Fruit fly (Drosophila melanogaster): Measurements from ENCODE around the gene CG17560.
A peak's percentile ranks its signal among the peaks of the same experiment; 100 is the strongest.

The CG17560 gene

DNA sequence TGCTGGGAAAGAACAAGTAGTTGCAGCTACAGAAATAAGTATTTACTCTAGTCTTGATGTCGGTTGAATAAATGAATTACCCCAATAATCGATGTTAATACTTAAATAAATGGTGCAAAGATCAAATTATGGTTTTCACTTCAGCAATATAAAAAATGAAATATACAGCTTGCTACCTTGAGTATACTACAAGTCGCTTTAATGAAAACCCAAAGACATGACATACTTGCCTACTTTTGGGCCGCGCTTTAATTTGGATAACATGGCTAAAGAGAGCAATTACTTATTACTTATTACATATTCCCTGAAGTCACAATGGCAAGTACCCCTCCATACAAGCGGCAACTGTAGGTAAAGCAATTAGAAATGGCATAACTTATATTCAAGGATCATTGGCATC lies 6.5 kb upstream of the CG17560 start:
- TF ChIP-seq CG2712 (tag; optimal IDR thresholded peaks at IDR 0.05) (peak; percentile 33), CG16813 (GFP tag; IDR thresholded peaks at IDR 0.05; ENCODE audit: partially characterized antibody) (no peak)

DNA sequence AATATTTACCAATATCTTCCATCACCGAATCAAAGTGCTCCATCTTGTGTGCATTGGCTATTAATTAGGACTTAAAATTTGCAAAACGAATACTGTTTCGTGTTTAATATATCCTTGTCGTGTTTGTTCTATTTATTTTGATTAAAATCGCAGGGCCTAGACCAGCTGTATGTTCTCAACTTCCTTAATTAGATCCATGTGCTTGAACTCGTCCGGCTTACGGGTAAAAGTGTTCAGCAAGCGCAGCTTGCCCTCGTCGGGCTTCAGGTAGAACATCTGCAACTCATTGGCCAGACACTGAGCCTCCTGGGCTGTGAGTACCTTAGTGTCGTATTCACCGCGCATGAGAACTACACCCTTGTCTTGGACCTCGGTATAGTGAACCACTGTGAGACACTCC lies 4.5 kb upstream of the CG17560 start, which contains the start of gene CG12783:
Gene CG12783 (minus strand): TSS at position 101 of the 400 bp plus-strand sequence.
- TF ChIP-seq TFAM (GFP tag; optimal IDR thresholded peaks at IDR 0.05) (no peak), Nf-YB (GFP tag; optimal IDR thresholded peaks at IDR 0.05) (no peak), CG32532 (GFP tag; IDR thresholded peaks at IDR 0.05) (no peak), CG6175 (GFP tag; IDR thresholded peaks at IDR 0.05) (no peak), slp2 (GFP tag; optimal IDR thresholded peaks at IDR 0.05) (no peak), CG18476 (GFP tag; optimal IDR thresholded peaks at IDR 0.05) (no peak), CG13775 (GFP tag; optimal IDR thresholded peaks at IDR 0.05) (no peak), vvl (GFP tag; IDR thresholded peaks at IDR 0.05) (no peak), Optix (GFP tag; IDR thresholded peaks at IDR 0.05) (no peak), Asciz (GFP tag; optimal IDR thresholded peaks at IDR 0.05) (no peak), dmrt11E (tag; optimal IDR thresholded peaks at IDR 0.05) (no peak), CG17359 (tag; optimal IDR thresholded peaks at IDR 0.05) (no peak), Mad (GFP tag; optimal IDR thresholded peaks at IDR 0.05) (no peak)

DNA sequence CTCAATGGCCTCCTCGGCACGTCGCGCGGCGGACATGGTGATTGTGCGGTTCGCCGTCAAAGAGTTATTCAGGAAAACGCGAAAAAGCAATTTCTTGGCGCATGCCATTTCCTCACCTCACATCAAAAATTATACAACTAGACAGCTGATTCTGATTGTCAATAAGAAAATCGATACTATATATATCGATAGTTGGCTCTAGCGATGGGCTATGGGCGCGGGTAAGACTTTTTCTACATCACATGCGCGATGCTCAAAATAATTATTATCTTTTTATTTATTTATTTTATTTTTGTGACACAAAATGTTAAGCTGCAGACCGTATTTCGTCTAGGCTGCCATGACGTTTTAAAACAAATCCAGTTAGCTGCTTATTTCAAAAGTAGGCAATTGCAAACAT lies 3.5 kb upstream of the CG17560 start, which contains the start of gene CG10340:
Gene CG10340 (minus strand): TSS at position 151 of the 400 bp plus-strand sequence.
- peak; percentile 19 for TF ChIP-seq Abd-B (GFP tag; optimal IDR thresholded peaks at IDR 0.05)
- no peak for TF ChIP-seq CG33557 (GFP tag; optimal IDR thresholded peaks at IDR 0.05)
- TF ChIP-seq CG9876 (GFP tag; optimal IDR thresholded peaks at IDR 0.05), result no peak
- peak; percentile 64 for TF ChIP-seq row (GFP tag; IDR thresholded peaks at IDR 0.05)
- TF ChIP-seq Opbp (GFP tag; IDR thresholded peaks at IDR 0.05; ENCODE audit: partially characterized antibody), result peak; percentile 87
- TF ChIP-seq trem (tag; optimal IDR thresholded peaks at IDR 0.05), result peak; percentile 47
- no peak for TF ChIP-seq toy (GFP tag; IDR thresholded peaks at IDR 0.05)
- TF ChIP-seq dati (GFP tag; IDR thresholded peaks at IDR 0.05), result no peak
- peak; percentile 9 for TF ChIP-seq CG30403 (GFP tag; optimal IDR thresholded peaks at IDR 0.05)
- no peak for TF ChIP-seq h (optimal IDR thresholded peaks at IDR 0.05)
- TF ChIP-seq CoRest (tag; optimal IDR thresholded peaks at IDR 0.05), result peak; percentile 34
- no peak for TF ChIP-seq CG7745 (tag; optimal IDR thresholded peaks at IDR 0.05)
- TF ChIP-seq salm (tag; optimal IDR thresholded peaks at IDR 0.05), result no peak
- TF ChIP-seq hb (GFP tag; IDR thresholded peaks at IDR 0.05; ENCODE audit: partially characterized antibody), result peak; percentile 65
- no peak for TF ChIP-seq CG8281 (tag; optimal IDR thresholded peaks at IDR 0.05)
- TF ChIP-seq CG12071 (GFP tag; optimal IDR thresholded peaks at IDR 0.05), result no peak
- no peak for TF ChIP-seq CG7987 (GFP tag; optimal IDR thresholded peaks at IDR 0.05)
- no peak for TF ChIP-seq Hr78 (GFP tag; optimal IDR thresholded peaks at IDR 0.05)
- TF ChIP-seq CG6254 (GFP tag; optimal IDR thresholded peaks at IDR 0.05), result no peak
- no peak for TF ChIP-seq crc (GFP tag; optimal IDR thresholded peaks at IDR 0.05)
- no peak for TF ChIP-seq Mad (GFP tag; optimal IDR thresholded peaks at IDR 0.05)
- TF ChIP-seq pb (GFP tag; optimal IDR thresholded peaks at IDR 0.05), result no peak
- TF ChIP-seq Rfx (GFP tag; IDR thresholded peaks at IDR 0.05), result peak; percentile 65
- peak; percentile 71 for TF ChIP-seq onecut (GFP tag; IDR thresholded peaks at IDR 0.05)
- TF ChIP-seq grau (tag; optimal IDR thresholded peaks at IDR 0.05), result no peak
- TF ChIP-seq chm (GFP tag; IDR thresholded peaks at IDR 0.05), result no peak
- TF ChIP-seq psq (GFP tag; optimal IDR thresholded peaks at IDR 0.05), result no peak
- no peak for TF ChIP-seq CG1233 (GFP tag; optimal IDR thresholded peaks at IDR 0.05)
- TF ChIP-seq Xrp1 (GFP tag; IDR thresholded peaks at IDR 0.05), result no peak
- TF ChIP-seq ewg (GFP tag; optimal IDR thresholded peaks at IDR 0.05), result peak; percentile 91
- TF ChIP-seq ash1 (GFP tag; optimal IDR thresholded peaks at IDR 0.05), result no peak
- TF ChIP-seq CG4360 (GFP tag; IDR thresholded peaks at IDR 0.05), result no peak
- TF ChIP-seq wor (GFP tag; IDR thresholded peaks at IDR 0.05), result no peak
- TF ChIP-seq CG1792 (GFP tag; optimal IDR thresholded peaks at IDR 0.05), result no peak
- peak; percentile 84 for TF ChIP-seq CG34224 (GFP tag; IDR thresholded peaks at IDR 0.05; ENCODE audit: partially characterized antibody)
